Fruit fly (Drosophila melanogaster) whole organism, pupa: ENCODE results near the gene fit.
A peak's percentile ranks its signal among the peaks of the same experiment; 100 is the strongest.

Experiments used
- CG14655 ChIP-seq: fragments of 200-800 bp; sonication (Bioruptor generic); optimal IDR thresholded peaks from 3 replicates; lab custom pipeline; 2017; ENCODE audit warnings: mild to moderate bottlenecking, missing biosample characterization, missing genetic modification reagents, missing genetic modification characterization
- CG17806 ChIP-seq: fragments of 200-800 bp; sonication (Bioruptor generic); optimal IDR thresholded peaks from 2 replicates; lab custom pipeline; 2018; ENCODE audit warnings: missing biosample characterization, mild to moderate bottlenecking, missing genetic modification characterization, moderate library complexity
- CG34367 ChIP-seq: fragments of 200-800 bp; sonication (Bioruptor generic); optimal IDR thresholded peaks from 2 replicates; lab custom pipeline; 2018; ENCODE audit warnings: missing biosample characterization, mild to moderate bottlenecking, missing genetic modification characterization
- CG4496 ChIP-seq: fragments of 200-800 bp; sonication (Bioruptor generic); IDR thresholded peaks from 3 replicates; pipeline ENCODE4 v1.3.6; 2022; ENCODE audit warnings: missing biosample characterization, missing genetic modification characterization
- CG9948 ChIP-seq: fragments of 200-800 bp; sonication (Bioruptor generic); optimal IDR thresholded peaks from 2 replicates; lab custom pipeline; 2018; ENCODE audit warnings: missing biosample characterization, mild to moderate bottlenecking, missing genetic modification characterization, moderate library complexity
- D1 ChIP-seq: fragments of 200-800 bp; sonication (Bioruptor generic); optimal IDR thresholded peaks from 2 replicates; lab custom pipeline; 2018; ENCODE audit warnings: missing biosample characterization, mild to moderate bottlenecking, missing genetic modification characterization, moderate library complexity
- Ets98B ChIP-seq: fragments of 200-800 bp; sonication (Bioruptor generic); IDR thresholded peaks from 2 replicates; pipeline ENCODE4 v1.3.6; 2022; ENCODE audit warnings: missing biosample characterization, missing genetic modification characterization
- Pif1B ChIP-seq: fragments of 200-800 bp; sonication (Bioruptor generic); optimal IDR thresholded peaks from 3 replicates; lab custom pipeline; 2016; ENCODE audit warnings: missing biosample characterization, missing genetic modification characterization
- Snoo ChIP-seq: fragments of 200-800 bp; sonication (Bioruptor generic); optimal IDR thresholded peaks from 3 replicates; lab custom pipeline; 2017; ENCODE audit warnings: missing biosample characterization, mild to moderate bottlenecking, missing genetic modification characterization, inconsistent platforms
- fd96Ca ChIP-seq: fragments of 200-800 bp; sonication (Bioruptor generic); IDR thresholded peaks from 3 replicates; pipeline ENCODE4 v1.3.6; 2022; ENCODE audit warnings: missing biosample characterization, missing genetic modification characterization
- gl ChIP-seq: fragments of 200-800 bp; sonication (Bioruptor generic); optimal IDR thresholded peaks from 2 replicates; lab custom pipeline; 2018; ENCODE audit warnings: missing biosample characterization, mild to moderate bottlenecking, missing genetic modification characterization

dm6 chr3R:21874982-21875466 lies 9.2 kb downstream of the fit start, which contains the start of gene CG6656:
- TF ChIP-seq CG17806 (tag; lab: Kevin White, UChicago) (no peak), CG4496 (GFP tag; lab: Robert Waterston, UW) (peak; percentile 61; the same call in 2 of the 3 replicates), D1 (tag; lab: Kevin White, UChicago) (no peak), fd96Ca (peak; percentile 45; the same call in 1 of the 3 replicates), gl (tag; lab: Kevin White, UChicago) (no peak), CG14655 (GFP tag; lab: Kevin White, UChicago) (no peak), Pif1B (GFP tag; lab: Kevin White, UChicago) (no peak), CG9948 (no peak), Ets98B (GFP tag; lab: Robert Waterston, UW) (peak; percentile 81; the same call in 1 of the 2 replicates), CG34367 (tag; lab: Kevin White, UChicago) (no peak), Snoo (tag; lab: Kevin White, UChicago) (peak; percentile 47)
